Fruit fly (Drosophila melanogaster) whole organism, embryonic: Measurements from ENCODE around the gene CG11726.

Experiments used
- Atf6 ChIP-seq: fragments of 200-800 bp; sonication (Bioruptor generic); IDR thresholded peaks from 2 replicates; pipeline ENCODE4 v1.3.6; 2022; ENCODE audit warnings: missing biosample characterization, missing genetic modification characterization
- CG10147 ChIP-seq: fragments of 200-800 bp; sonication (Bioruptor generic); optimal IDR thresholded peaks from 2 replicates; lab custom pipeline; 2019; ENCODE audit warnings: missing biosample characterization, mild to moderate bottlenecking, missing genetic modification characterization, moderate library complexity
- CG10366 ChIP-seq: fragments of 200-800 bp; sonication (Bioruptor generic); IDR thresholded peaks from 2 replicates; pipeline ENCODE4 v1.3.6; 2022; ENCODE audit warnings: missing biosample characterization, missing genetic modification characterization
- CG10543 ChIP-seq: fragments of 200-800 bp; sonication (Bioruptor generic); optimal IDR thresholded peaks from 3 replicates; lab custom pipeline; 2017; ENCODE audit warnings: missing biosample characterization, mild to moderate bottlenecking, missing genetic modification characterization, moderate library complexity
- CG11093 ChIP-seq: fragments of 200-800 bp; sonication (Bioruptor generic); IDR thresholded peaks from 3 replicates; pipeline ENCODE4 v1.3.6; 2022; ENCODE audit warnings: missing biosample characterization, missing genetic modification characterization
- CG12219 ChIP-seq: fragments of 200-800 bp; sonication (Bioruptor generic); optimal IDR thresholded peaks from 3 replicates; lab custom pipeline; 2018; ENCODE audit warnings: missing biosample characterization, mild to moderate bottlenecking, missing genetic modification characterization
- CG12299 ChIP-seq: fragments of 200-800 bp; sonication (Bioruptor generic); optimal IDR thresholded peaks from 2 replicates; lab custom pipeline; 2018; ENCODE audit warnings: missing biosample characterization, mild to moderate bottlenecking, missing genetic modification characterization
- CG13123 ChIP-seq: fragments of 200-800 bp; sonication (Bioruptor generic); optimal IDR thresholded peaks from 2 replicates; lab custom pipeline; 2016; ENCODE audit warnings: missing biosample characterization, missing genetic modification characterization
- CG13624 ChIP-seq: fragments of 200-800 bp; sonication (Bioruptor generic); optimal IDR thresholded peaks from 2 replicates; lab custom pipeline; 2016; ENCODE audit warnings: missing biosample characterization, missing genetic modification characterization
- CG15011 ChIP-seq: fragments of 200-800 bp; sonication (Bioruptor generic); optimal IDR thresholded peaks from 3 replicates; lab custom pipeline; 2018; ENCODE audit warnings: missing biosample characterization, mild to moderate bottlenecking, missing genetic modification characterization
- CG15514 ChIP-seq: fragments of 200-800 bp; sonication (Bioruptor generic); optimal IDR thresholded peaks from 3 replicates; lab custom pipeline; 2017; ENCODE audit warnings: missing biosample characterization, missing genetic modification characterization, mild to moderate bottlenecking, moderate library complexity, missing genetic modification reagents
- CG1603 ChIP-seq: fragments of 200-800 bp; sonication (Bioruptor generic); optimal IDR thresholded peaks from 2 replicates; lab custom pipeline; 2019; ENCODE audit warnings: missing biosample characterization, mild to moderate bottlenecking, missing genetic modification characterization, moderate library complexity
- CG16813 ChIP-seq: fragments of 200-800 bp; sonication (Bioruptor generic); IDR thresholded peaks from 3 replicates; pipeline ENCODE4 v1.3.6; 2022; ENCODE audit warnings: missing biosample characterization, missing genetic modification characterization; ENCODE audit not compliant: partially characterized antibody
- CG17829 ChIP-seq: fragments of 200-800 bp; optimal IDR thresholded peaks from 2 replicates; lab custom pipeline; 2019; ENCODE audit warnings: missing biosample characterization, mild to moderate bottlenecking, missing genetic modification characterization, moderate library complexity
- CG18011 ChIP-seq: fragments of 200-800 bp; sonication (Bioruptor generic); optimal IDR thresholded peaks from 2 replicates; lab custom pipeline; 2017; ENCODE audit warnings: missing biosample characterization, missing genetic modification characterization, mild to moderate bottlenecking, moderate library complexity, missing genotype
- CG31365 ChIP-seq: fragments of 200-800 bp; sonication (Bioruptor generic); optimal IDR thresholded peaks from 2 replicates; lab custom pipeline; 2018; ENCODE audit warnings: missing biosample characterization, mild to moderate bottlenecking, missing genetic modification characterization
- CG5245 ChIP-seq: fragments of 200-800 bp; sonication (Bioruptor generic); optimal IDR thresholded peaks from 3 replicates; lab custom pipeline; 2016; ENCODE audit warnings: missing biosample characterization, missing genetic modification characterization
- CG6689 ChIP-seq: fragments of 200-800 bp; sonication (Bioruptor generic); IDR thresholded peaks from 2 replicates; pipeline ENCODE4 v1.3.6; 2022; ENCODE audit warnings: missing biosample characterization, missing genetic modification characterization
- CG7786 ChIP-seq: fragments of 200-800 bp; sonication (Bioruptor generic); optimal IDR thresholded peaks from 2 replicates; lab custom pipeline; 2016; ENCODE audit warnings: missing biosample characterization, missing genetic modification characterization
- CG9876 ChIP-seq: fragments of 200-800 bp; sonication (Bioruptor generic); optimal IDR thresholded peaks from 2 replicates; lab custom pipeline; 2016; ENCODE audit warnings: missing biosample characterization, missing genetic modification characterization
- Camta ChIP-seq: fragments of 200-800 bp; sonication (Bioruptor generic); optimal IDR thresholded peaks from 2 replicates; lab custom pipeline; 2016; ENCODE audit warnings: missing biosample characterization, missing genetic modification characterization
- Dad ChIP-seq: fragments of 200-800 bp; sonication (Bioruptor generic); optimal IDR thresholded peaks from 3 replicates; lab custom pipeline; 2016; ENCODE audit warnings: missing biosample characterization, missing genetic modification characterization
- Ets97D ChIP-seq: fragments of 200-800 bp; sonication (Bioruptor generic); optimal IDR thresholded peaks from 3 replicates; lab custom pipeline; 2016; ENCODE audit warnings: missing biosample characterization, missing genetic modification characterization
- Gug ChIP-seq: fragments of 200-800 bp; sonication (Bioruptor generic); IDR thresholded peaks from 4 replicates; pipeline ENCODE4 v1.3.6; 2022; ENCODE audit warnings: missing biosample characterization, missing genetic modification characterization
- HmgZ ChIP-seq: fragments of 200-800 bp; sonication (Bioruptor generic); optimal IDR thresholded peaks from 2 replicates; lab custom pipeline; 2018; ENCODE audit warnings: missing biosample characterization, mild to moderate bottlenecking, missing genetic modification characterization
- MESR4 ChIP-seq: fragments of 200-800 bp; sonication (Bioruptor generic); optimal IDR thresholded peaks from 2 replicates; lab custom pipeline; 2018; ENCODE audit warnings: missing biosample characterization, mild to moderate bottlenecking, missing genetic modification characterization, moderate library complexity
- NfI ChIP-seq: fragments of 200-800 bp; sonication (Bioruptor generic); optimal IDR thresholded peaks from 3 replicates; lab custom pipeline; 2018; ENCODE audit warnings: missing biosample characterization, mild to moderate bottlenecking, missing genetic modification characterization, moderate library complexity
- Oli ChIP-seq: fragments of 200-800 bp; sonication (Bioruptor generic); optimal IDR thresholded peaks from 2 replicates; lab custom pipeline; 2018; ENCODE audit warnings: missing biosample characterization, mild to moderate bottlenecking, missing genetic modification characterization, moderate library complexity
- Sry-δ ChIP-seq: fragments of 200-800 bp; sonication (Bioruptor generic); optimal IDR thresholded peaks from 2 replicates; lab custom pipeline; 2016; ENCODE audit warnings: missing biosample characterization, missing genetic modification characterization
- Tbp ChIP-seq: fragments of >200 bp; optimal IDR thresholded peaks from 2 replicates; lab custom pipeline; 2018; ENCODE audit warnings: missing biosample characterization, missing genetic modification characterization
- Vsx1 ChIP-seq: fragments of 200-800 bp; sonication (Bioruptor generic); optimal IDR thresholded peaks from 2 replicates; lab custom pipeline; 2017; ENCODE audit warnings: missing biosample characterization, mild to moderate bottlenecking, missing genetic modification characterization, missing genetic modification reagents
- ac ChIP-seq: fragments of 200-800 bp; sonication (Bioruptor generic); optimal IDR thresholded peaks from 3 replicates; lab custom pipeline; 2017; ENCODE audit warnings: missing biosample characterization, mild to moderate bottlenecking, missing genetic modification characterization
- chn ChIP-seq: fragments of 200-800 bp; sonication (Bioruptor generic); optimal IDR thresholded peaks from 2 replicates; lab custom pipeline; 2016; ENCODE audit warnings: missing biosample characterization, missing genetic modification characterization
- ci ChIP-seq: fragments of 200-800 bp; sonication (Bioruptor generic); IDR thresholded peaks from 3 replicates; pipeline ENCODE4 v1.3.6; 2022; ENCODE audit warnings: missing biosample characterization, missing genetic modification characterization
- dati ChIP-seq: fragments of 200-800 bp; sonication (Bioruptor generic); IDR thresholded peaks from 2 replicates; pipeline ENCODE4 v1.3.6; 2022; ENCODE audit warnings: missing biosample characterization, missing genetic modification characterization
- dmrt11E ChIP-seq: fragments of 200-800 bp; sonication (Bioruptor generic); optimal IDR thresholded peaks from 3 replicates; lab custom pipeline; 2018; ENCODE audit warnings: missing biosample characterization, mild to moderate bottlenecking, missing genetic modification characterization, moderate library complexity
- exex ChIP-seq: fragments of 200-800 bp; sonication (Bioruptor generic); optimal IDR thresholded peaks from 4 replicates; lab custom pipeline; 2018; ENCODE audit warnings: missing biosample characterization, mild to moderate bottlenecking, missing genetic modification characterization, moderate library complexity
- gsb-n ChIP-seq: fragments of 200-800 bp; sonication (Bioruptor generic); optimal IDR thresholded peaks from 3 replicates; lab custom pipeline; 2018; ENCODE audit warnings: missing biosample characterization, mild to moderate bottlenecking, missing genetic modification characterization
- hb ChIP-seq: fragments of 200-800 bp; sonication (Bioruptor generic); IDR thresholded peaks from 3 replicates; pipeline ENCODE4 v1.3.6; 2022; ENCODE audit warnings: missing biosample characterization, missing genetic modification characterization; ENCODE audit not compliant: partially characterized antibody
- her ChIP-seq: fragments of 200-800 bp; sonication (Bioruptor generic); optimal IDR thresholded peaks from 2 replicates; lab custom pipeline; 2016; ENCODE audit warnings: missing biosample characterization, missing genetic modification characterization
- hkb ChIP-seq, 2 experiments: fragments of 200-800 bp in 1 of 2; fragments of >200 bp in 1 of 2; sonication (Bioruptor generic) in 1 of 2; IDR thresholded peaks in 1 of 2; optimal IDR thresholded peaks in 1 of 2; 2 replicates each; pipeline versions ENCODE4 v1.3.6 to Lab custom; 2017 to 2022; ENCODE audit warnings: missing biosample characterization in 1 of 2, missing genetic modification characterization in 1 of 2
- klu ChIP-seq: fragments of 200-800 bp; sonication (Bioruptor generic); IDR thresholded peaks from 2 replicates; pipeline ENCODE4 v1.3.6; 2022; ENCODE audit warnings: missing biosample characterization, missing genetic modification characterization
- nau ChIP-seq: fragments of 200-800 bp; sonication (Bioruptor generic); optimal IDR thresholded peaks from 3 replicates; lab custom pipeline; 2017; ENCODE audit warnings: missing biosample characterization, mild to moderate bottlenecking, missing genetic modification characterization, missing genetic modification reagents
- nmo ChIP-seq: fragments of 200-800 bp; sonication (Bioruptor generic); optimal IDR thresholded peaks from 2 replicates; lab custom pipeline; 2018; ENCODE audit warnings: missing biosample characterization, mild to moderate bottlenecking, missing genetic modification characterization, moderate library complexity
- p53 ChIP-seq: fragments of 200-800 bp; sonication (Bioruptor generic); optimal IDR thresholded peaks from 2 replicates; lab custom pipeline; 2016; ENCODE audit warnings: missing biosample characterization, missing genetic modification characterization
- ro ChIP-seq: fragments of 200-800 bp; sonication (Bioruptor generic); IDR thresholded peaks from 2 replicates; pipeline ENCODE4 v1.3.6; 2022; ENCODE audit warnings: missing biosample characterization, missing genetic modification characterization
- slbo ChIP-seq: fragments of 200-800 bp; sonication (Bioruptor generic); IDR thresholded peaks from 2 replicates; pipeline ENCODE4 v1.3.6; 2022; ENCODE audit warnings: missing biosample characterization, missing genetic modification characterization
- sqz ChIP-seq: fragments of 200-800 bp; sonication (Bioruptor generic); optimal IDR thresholded peaks from 3 replicates; lab custom pipeline; 2018; ENCODE audit warnings: missing biosample characterization, mild to moderate bottlenecking, missing genetic modification characterization
- tap ChIP-seq: fragments of 200-800 bp; optimal IDR thresholded peaks from 3 replicates; lab custom pipeline; 2019; ENCODE audit warnings: missing biosample characterization, mild to moderate bottlenecking, missing genetic modification characterization, moderate library complexity
- zen ChIP-seq: fragments of 200-800 bp; sonication (Bioruptor generic); optimal IDR thresholded peaks from 3 replicates; lab custom pipeline; 2018; ENCODE audit warnings: missing biosample characterization, mild to moderate bottlenecking, missing genetic modification characterization, moderate library complexity

The CG11726 gene

DNA sequence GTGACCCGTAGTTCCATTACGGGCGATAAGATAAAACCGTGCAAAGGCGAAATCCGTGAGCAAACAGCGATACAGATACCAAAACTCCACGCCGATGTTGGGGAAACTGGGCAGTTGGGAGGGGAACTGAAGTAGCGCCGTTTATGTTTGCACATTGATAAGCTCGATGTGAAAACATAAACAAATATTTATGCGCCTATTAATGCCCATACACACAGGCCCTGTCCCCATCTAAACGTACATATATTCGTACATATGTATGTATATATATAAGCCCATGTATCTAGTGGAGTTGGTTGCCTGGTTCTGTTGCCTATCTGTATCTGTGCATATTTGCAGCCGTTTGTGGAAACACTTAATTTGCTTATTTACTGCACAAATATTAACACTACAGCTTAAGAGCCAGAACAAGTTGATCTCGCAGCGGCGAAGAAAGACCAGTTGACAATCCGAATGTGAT lies 40.2 kb upstream of the CG11726 start (continued):
- TF ChIP-seq sqz (GFP tag; lab: Kevin White, UChicago) (peak; percentile 63), exex (tag; lab: Kevin White, UChicago) (peak; percentile 87), Vsx1 (peak; percentile 87), CG10366 (peak; percentile 13; the same call in 1 of the 2 replicates), CG5245 (GFP tag; lab: Kevin White, UChicago) (peak; percentile 36), Camta (peak; percentile 63), CG12299 (tag; lab: Kevin White, UChicago) (peak; percentile 66), p53 (peak; percentile 1), dmrt11E (tag; lab: Kevin White, UChicago) (peak; percentile 81), CG9876 (GFP tag; lab: Kevin White, UChicago) (no peak), nau (GFP tag; lab: Kevin White, UChicago) (peak; percentile 92), CG10543 (GFP tag; lab: Kevin White, UChicago) (peak; percentile 81), Atf6 (GFP tag; lab: Robert Waterston, UW) (peak; percentile 72), Ets97D (GFP tag; lab: Kevin White, UChicago) (peak; percentile 8), CG6689 (GFP tag; lab: Robert Waterston, UW) (no peak), CG13624 (GFP tag; lab: Kevin White, UChicago) (no peak), tap (tag; lab: Kevin White, UChicago) (peak; percentile 76), CG31365 (tag; lab: Kevin White, UChicago) (peak; percentile 75), CG1603 (tag; lab: Kevin White, UChicago) (peak; percentile 82), hb (GFP tag; lab: Robert Waterston, UW) (no peak), CG10147 (GFP tag; lab: Kevin White, UChicago) (peak; percentile 70), HmgZ (tag; lab: Kevin White, UChicago) (peak; percentile 86), Tbp (no peak), Sry-δ (GFP tag; lab: Kevin White, UChicago) (peak; percentile 19), hkb (optimal IDR thresholded peaks at IDR 0.05; lab: Kevin White, UChicago) (no peak), hkb (GFP tag; IDR thresholded peaks at IDR 0.05; lab: Robert Waterston, UW) (peak; percentile 76), CG16813 (no peak), Gug (GFP tag; lab: Robert Waterston, UW) (no peak), CG18011 (GFP tag; lab: Kevin White, UChicago) (peak; percentile 56), CG12219 (GFP tag; lab: Kevin White, UChicago) (peak; percentile 73), her (GFP tag; lab: Kevin White, UChicago) (peak; percentile 33), CG7786 (no peak), CG17829 (tag; lab: Kevin White, UChicago) (peak; percentile 65), dati (peak; percentile 17; the same call in 1 of the 2 replicates), klu (no peak), slbo (GFP tag; lab: Robert Waterston, UW) (peak; percentile 25; the same call in 1 of the 2 replicates), chn (GFP tag; lab: Kevin White, UChicago) (no peak), Oli (tag; lab: Kevin White, UChicago) (peak; percentile 48), NfI (GFP tag; lab: Kevin White, UChicago) (peak; percentile 62), nmo (GFP tag; lab: Kevin White, UChicago) (peak; percentile 32), CG13123 (GFP tag; lab: Kevin White, UChicago) (peak; percentile 13), CG15514 (peak; percentile 81), zen (tag; lab: Kevin White, UChicago) (peak; percentile 57), ro (GFP tag; lab: Robert Waterston, UW) (no peak), ac (GFP tag; lab: Kevin White, UChicago) (peak; percentile 96), MESR4 (GFP tag; lab: Kevin White, UChicago) (peak; percentile 0), CG15011 (GFP tag; lab: Kevin White, UChicago) (peak; percentile 83), CG11093 (GFP tag; lab: Robert Waterston, UW) (peak; percentile 27; the same call in 1 of the 3 replicates), ci (GFP tag; lab: Robert Waterston, UW) (peak; percentile 82), gsb-n (tag; lab: Kevin White, UChicago) (peak; percentile 80), Dad (peak; percentile 4)
